Worm (Caenorhabditis elegans): ENCODE measurements around the gene zfp-3.

DNA sequence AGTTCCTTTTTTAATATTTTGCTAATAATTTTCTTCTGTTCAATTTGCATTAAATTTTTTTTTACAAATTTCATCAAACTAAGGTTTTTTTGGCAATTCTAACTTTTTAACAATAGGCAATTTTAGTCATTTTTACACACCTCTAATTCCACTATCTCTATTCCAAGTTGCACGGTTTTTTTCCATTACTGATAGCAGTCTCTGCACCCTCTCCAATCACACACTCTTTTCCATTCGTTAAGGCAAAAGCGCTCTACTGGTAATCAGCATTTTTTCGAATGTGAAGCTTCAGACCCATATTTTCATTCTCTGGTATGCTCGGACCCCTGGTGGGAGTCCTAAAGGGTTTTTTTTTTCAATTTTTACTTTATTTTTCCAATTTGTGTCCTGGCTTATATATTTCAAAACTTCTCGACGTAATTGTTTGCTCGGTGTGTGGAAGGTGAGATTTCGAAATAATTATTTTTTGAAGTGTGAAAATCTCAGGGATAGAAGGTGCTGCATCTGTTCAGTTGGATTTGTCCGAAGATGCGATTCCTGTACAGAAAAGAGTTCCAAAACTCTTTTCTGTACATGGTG lies 29.6 kb downstream of the zfp-3 start, which contains the start of the genes F19G12.4 and F19G12.8:
- TF ChIP-seq mdl-1 (tag; optimal IDR thresholded peaks at IDR 0.05) (no peak), nhr-77 (tag; optimal IDR thresholded peaks at IDR 0.05) (no peak)

Data from whole organism, L1 larva.